Fruit fly (Drosophila melanogaster) whole organism, wandering third instar larva: ENCODE results near the gene Drgx.
A peak's percentile ranks its signal among the peaks of the same experiment; 100 is the strongest.

Experiments
- CG32264 ChIP-seq: fragments of 200-800 bp; sonication (Bioruptor generic); optimal IDR thresholded peaks from 2 replicates; lab custom pipeline; 2016; ENCODE audit warnings: missing biosample characterization, missing genetic modification characterization
- CrebA ChIP-seq: fragments of 200-800 bp; sonication (Bioruptor generic); optimal IDR thresholded peaks from 2 replicates; lab custom pipeline; 2016; ENCODE audit warnings: missing biosample characterization, mild to moderate bottlenecking, missing genetic modification characterization, borderline replicate concordance
- Dfd ChIP-seq: fragments of >200 bp; optimal IDR thresholded peaks from 2 replicates; lab custom pipeline; 2017; ENCODE audit warnings: missing biosample characterization, missing genetic modification characterization
- Dif ChIP-seq: fragments of 200-275, 200-300 bp; sonication (Bioruptor generic); optimal IDR thresholded peaks from 2 replicates; lab custom pipeline; 2018; ENCODE audit warnings: missing biosample characterization, missing genetic modification characterization; ENCODE audit not compliant: partially characterized antibody
- GATAd ChIP-seq: sonication (Bioruptor generic); optimal IDR thresholded peaks from 2 replicates; lab custom pipeline; 2016; ENCODE audit warnings: missing biosample characterization, missing genetic modification characterization
- HLH106 ChIP-seq: fragments of 200-800 bp; optimal IDR thresholded peaks from 3 replicates; lab custom pipeline; 2019; ENCODE audit warnings: missing biosample characterization, mild to moderate bottlenecking, missing genetic modification characterization, moderate library complexity
- Hnf4 ChIP-seq: fragments of 200-800 bp; sonication (Bioruptor generic); optimal IDR thresholded peaks from 2 replicates; lab custom pipeline; 2016; ENCODE audit warnings: missing biosample characterization, mild to moderate bottlenecking, missing genetic modification characterization
- Hr83 ChIP-seq: fragments of 200-300 bp; sonication (Bioruptor generic); optimal IDR thresholded peaks from 2 replicates; lab custom pipeline; 2016; ENCODE audit warnings: missing biosample characterization, mild to moderate bottlenecking, missing genetic modification characterization, moderate library complexity; ENCODE audit not compliant: poor library complexity, severe bottlenecking
- Mio ChIP-seq: sonication (Bioruptor generic); optimal IDR thresholded peaks from 2 replicates; lab custom pipeline; 2016; ENCODE audit warnings: missing biosample characterization, missing genetic modification characterization
- Myc ChIP-seq: fragments of >200 bp; optimal IDR thresholded peaks from 2 replicates; lab custom pipeline; 2017
- N ChIP-seq: fragments of >200 bp; optimal IDR thresholded peaks from 2 replicates; lab custom pipeline; 2018; ENCODE audit warnings: missing biosample characterization, missing external identifiers, missing genetic modification characterization
- OdsH ChIP-seq: fragments of 200-800 bp; sonication (Bioruptor generic); optimal IDR thresholded peaks from 2 replicates; lab custom pipeline; 2016; ENCODE audit warnings: missing biosample characterization, mild to moderate bottlenecking, missing genetic modification characterization
- Rel ChIP-seq, 2 experiments: fragments of 200-800 bp; sonication (Bioruptor generic) in 1 of 2; optimal IDR thresholded peaks; 2 replicates in 1 of 2; 3 replicates in 1 of 2; lab custom pipeline; 2016 to 2019; ENCODE audit warnings: mild to moderate bottlenecking in 2 of 2, missing biosample characterization in 2 of 2, missing genetic modification characterization in 2 of 2, moderate library complexity in 1 of 2
- Sp1 ChIP-seq: fragments of 200-800 bp; sonication (Bioruptor generic); optimal IDR thresholded peaks from 3 replicates; lab custom pipeline; 2019; ENCODE audit warnings: missing biosample characterization, mild to moderate bottlenecking, missing genetic modification characterization, moderate library complexity
- Vsx2 ChIP-seq: fragments of 200-300, 225-300 bp; sonication (Bioruptor generic); optimal IDR thresholded peaks from 2 replicates; lab custom pipeline; 2018; ENCODE audit warnings: missing biosample characterization, missing genetic modification characterization; ENCODE audit not compliant: partially characterized antibody
- br ChIP-seq: fragments of 200-800 bp; sonication (Bioruptor generic); optimal IDR thresholded peaks from 2 replicates; lab custom pipeline; 2016; ENCODE audit warnings: missing biosample characterization, missing genetic modification characterization
- brk ChIP-seq: fragments of 200-800 bp; sonication (Bioruptor generic); optimal IDR thresholded peaks from 2 replicates; lab custom pipeline; 2016; ENCODE audit warnings: missing biosample characterization, mild to moderate bottlenecking, missing genetic modification characterization
- dl ChIP-seq, 2 experiments: fragments of 175-275, 200-275 bp in 1 of 2; fragments of 200-275 bp in 1 of 2; sonication (Bioruptor generic); optimal IDR thresholded peaks; lab custom pipeline; 2018; ENCODE audit warnings: mild to moderate bottlenecking in 2 of 2, missing biosample characterization in 2 of 2, missing genetic modification characterization in 2 of 2, moderate library complexity in 2 of 2; ENCODE audit not compliant: partially characterized antibody in 2 of 2, insufficient read depth in 1 of 2
- dmrt93B ChIP-seq: fragments of 200-800 bp; sonication (Bioruptor generic); optimal IDR thresholded peaks from 2 replicates; lab custom pipeline; 2018; ENCODE audit warnings: missing biosample characterization, mild to moderate bottlenecking, missing genetic modification characterization
- dsf ChIP-seq: sonication (Bioruptor generic); optimal IDR thresholded peaks from 2 replicates; lab custom pipeline; 2016; ENCODE audit warnings: missing biosample characterization, missing genetic modification characterization, borderline replicate concordance
- ey ChIP-seq: fragments of 200-800 bp; sonication (Bioruptor generic); optimal IDR thresholded peaks from 2 replicates; lab custom pipeline; 2016; ENCODE audit warnings: missing biosample characterization, missing genetic modification characterization
- foxo ChIP-seq, 2 experiments: fragments of 200-800 bp; sonication (Bioruptor generic); optimal IDR thresholded peaks; 2 replicates in 1 of 2; 3 replicates in 1 of 2; lab custom pipeline; 2016 to 2017; ENCODE audit warnings: missing biosample characterization in 2 of 2, missing genetic modification characterization in 2 of 2
- fru ChIP-seq: fragments of 200-800 bp; sonication (Bioruptor generic); optimal IDR thresholded peaks from 3 replicates; lab custom pipeline; 2016; ENCODE audit warnings: missing biosample characterization, mild to moderate bottlenecking, missing genetic modification characterization
- h ChIP-seq: fragments of 200-800 bp; sonication (Bioruptor generic); optimal IDR thresholded peaks from 3 replicates; lab custom pipeline; 2016; ENCODE audit warnings: missing biosample characterization, mild to moderate bottlenecking, missing genetic modification characterization
- jim ChIP-seq: fragments of 175-275, 200-325 bp; sonication (Bioruptor generic); optimal IDR thresholded peaks from 2 replicates; lab custom pipeline; 2016; ENCODE audit warnings: missing biosample characterization, mild to moderate bottlenecking, missing genetic modification characterization
- lola ChIP-seq: fragments of >200 bp; optimal IDR thresholded peaks from 2 replicates; lab custom pipeline; 2017; ENCODE audit warnings: missing biosample characterization, missing genetic modification characterization
- pan ChIP-seq: fragments of >200 bp; optimal IDR thresholded peaks from 2 replicates; lab custom pipeline; 2017
- psq ChIP-seq: fragments of 200-800 bp; sonication (Bioruptor generic); optimal IDR thresholded peaks from 3 replicates; lab custom pipeline; 2017; ENCODE audit warnings: missing biosample characterization, mild to moderate bottlenecking, missing genetic modification characterization, moderate library complexity
- rgr ChIP-seq: fragments of 200-800 bp; sonication (Bioruptor generic); optimal IDR thresholded peaks from 3 replicates; lab custom pipeline; 2016; ENCODE audit warnings: missing biosample characterization, mild to moderate bottlenecking, missing genetic modification characterization
- sage ChIP-seq: fragments of 200-800 bp; sonication (Bioruptor generic); optimal IDR thresholded peaks from 2 replicates; lab custom pipeline; 2016; ENCODE audit warnings: missing biosample characterization, mild to moderate bottlenecking, missing genetic modification characterization
- sv ChIP-seq: fragments of 200-800 bp; sonication (Bioruptor generic); optimal IDR thresholded peaks from 3 replicates; lab custom pipeline; 2016; ENCODE audit warnings: missing biosample characterization, missing genetic modification characterization
- tai ChIP-seq: sonication (Bioruptor generic); optimal IDR thresholded peaks from 2 replicates; lab custom pipeline; 2016; ENCODE audit warnings: missing biosample characterization, missing genetic modification characterization
- woc ChIP-seq: sonication (Bioruptor generic); optimal IDR thresholded peaks from 2 replicates; lab custom pipeline; 2016; ENCODE audit warnings: missing biosample characterization, mild to moderate bottlenecking, missing genetic modification characterization

Drgx gene

DNA sequence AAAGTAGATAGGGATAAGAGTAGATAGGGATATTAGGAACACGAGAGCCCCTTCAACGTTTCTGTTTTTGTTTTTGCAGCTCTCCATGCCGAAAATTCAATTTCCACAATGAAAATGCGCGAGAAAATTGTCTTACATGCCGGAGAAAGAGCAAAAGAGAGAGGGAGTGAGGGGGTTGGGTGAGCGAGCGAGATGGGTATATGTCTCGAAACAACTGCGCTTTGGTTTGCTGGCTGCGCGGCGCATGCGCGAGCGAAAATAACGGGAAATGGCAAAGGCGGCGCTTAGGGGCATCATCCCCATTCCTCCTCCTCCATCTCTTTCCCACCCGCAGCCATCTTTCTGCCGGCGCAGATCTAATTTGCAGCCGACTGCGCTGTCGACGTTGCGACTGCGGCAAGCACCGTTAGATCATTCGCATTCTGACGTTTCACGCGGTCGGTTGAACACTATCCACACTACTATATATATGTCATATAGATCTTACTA, at the start of gene Drgx:
TSS of gene Drgx (plus strand) at position 439 of the 489 bp plus-strand sequence.
- TF ChIP-seq Vsx2 (GFP tag; lab: Kevin White, UChicago), result peak; percentile 54
- TF ChIP-seq dl (GFP tag; optimal IDR thresholded peaks at IDR 0.05; lab: Kevin White, UChicago; ENCODE audit: insufficient read depth in 1 of 2, partially characterized antibody in 2 of 2), result peak in 1 of 2 experiments; percentile 29
- TF ChIP-seq brk (GFP tag; lab: Kevin White, UChicago), result no peak
- TF ChIP-seq Dif (GFP tag; lab: Kevin White, UChicago), result peak; percentile 42
- TF ChIP-seq, all 38 proteins: peak for 3

DNA sequence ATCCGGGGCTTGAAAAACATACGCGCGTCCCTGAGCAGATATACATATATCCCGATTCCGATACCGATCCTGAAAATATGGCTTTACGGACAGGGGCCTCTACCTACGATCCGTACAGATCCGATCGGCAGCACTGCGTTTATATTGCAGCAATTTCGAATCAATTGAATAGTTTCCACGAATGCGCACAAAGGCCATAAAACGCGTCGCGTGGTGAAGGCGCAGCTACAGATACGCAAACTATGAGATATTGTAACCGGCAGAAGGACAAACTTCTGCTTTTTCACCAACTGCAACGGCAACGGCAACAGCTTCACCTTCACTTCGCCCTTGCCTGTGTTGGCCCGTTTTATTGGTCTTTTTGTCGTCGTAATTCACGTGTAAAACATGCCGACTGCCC, 47.4 kb upstream of the Drgx start:
- TF ChIP-seq Dfd (GFP tag; lab: Kevin White, UChicago), result no peak
- TF ChIP-seq Hr83 (GFP tag; lab: Kevin White, UChicago), result no peak
- TF ChIP-seq pan (lab: Kevin White, UChicago), result no peak

DNA sequence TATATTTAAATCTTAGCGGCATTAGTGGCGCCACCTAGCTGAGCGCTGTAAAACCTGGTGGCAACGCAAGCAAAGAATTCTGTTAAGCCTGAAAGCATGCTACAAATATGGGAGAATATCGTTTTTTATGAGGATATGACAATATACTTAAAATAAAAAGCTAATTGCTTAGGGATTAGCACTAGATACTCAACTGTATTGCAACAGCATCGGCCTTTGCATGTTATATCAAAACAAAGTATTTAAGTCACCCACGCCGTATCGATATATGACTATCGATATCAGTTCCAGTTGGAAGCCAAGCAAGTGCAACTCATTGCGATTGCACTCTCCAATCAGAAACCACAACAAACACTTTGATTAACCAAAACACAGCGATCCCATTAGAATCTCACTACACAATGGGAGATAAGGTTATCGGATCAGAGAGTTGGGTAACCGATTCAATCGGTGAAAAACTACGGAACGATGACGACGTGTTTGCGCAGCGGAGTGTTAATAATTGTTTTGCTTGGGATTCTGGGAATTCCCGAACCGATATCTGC, 43.7 kb upstream of the Drgx start, which contains the start of gene Ugt36A1:
TSS of gene Ugt36A1 (plus strand) at position 280 of the 545 bp plus-strand sequence.
- TF ChIP-seq Dfd (GFP tag; lab: Kevin White, UChicago), result no peak
- TF ChIP-seq Myc (lab: Kevin White, UChicago), result peak; percentile 72
- no peak for TF ChIP-seq Rel (GFP tag; optimal IDR thresholded peaks at IDR 0.05; lab: Kevin White, UChicago)
- peak; percentile 94 for TF ChIP-seq Rel (tag; optimal IDR thresholded peaks at IDR 0.05; lab: Kevin White, UChicago)

DNA sequence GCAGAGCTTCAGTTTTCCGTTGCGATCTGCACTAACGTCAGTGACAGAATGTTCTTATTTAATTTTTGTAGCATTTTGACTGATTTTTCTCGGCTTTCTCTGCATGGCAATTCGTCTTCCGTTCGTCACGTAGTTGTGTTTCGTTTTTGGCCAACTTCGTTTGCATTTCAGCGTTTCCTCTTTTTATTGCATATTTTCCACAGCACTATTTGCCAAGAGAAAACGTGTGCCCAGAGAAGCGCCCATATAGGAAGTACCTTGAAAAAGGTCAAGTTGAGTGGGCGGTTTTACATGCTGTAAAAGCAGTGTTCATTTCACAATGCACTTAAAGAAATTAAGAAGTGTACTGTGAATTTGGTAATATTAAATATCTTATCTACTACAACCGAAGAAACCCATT, 40.9 kb upstream of the Drgx start, which contains the start of gene CG15418:
TSS of gene CG15418 (minus strand) at position 101 of the 400 bp plus-strand sequence.
- TF ChIP-seq dl (GFP tag; optimal IDR thresholded peaks at IDR 0.05; lab: Kevin White, UChicago; ENCODE audit: insufficient read depth in 1 of 2, partially characterized antibody in 2 of 2) (no peak), lola (GFP tag; lab: Kevin White, UChicago) (no peak), sv (GFP tag; lab: Kevin White, UChicago) (no peak), N (GFP tag; lab: Kevin White, UChicago) (no peak), sage (GFP tag; lab: Kevin White, UChicago) (no peak), fru (GFP tag; lab: Kevin White, UChicago) (no peak), h (GFP tag; lab: Kevin White, UChicago) (no peak), Hnf4 (GFP tag; lab: Kevin White, UChicago) (no peak), Hr83 (GFP tag; lab: Kevin White, UChicago) (no peak), rgr (no peak), OdsH (GFP tag; lab: Kevin White, UChicago) (no peak), Dfd (GFP tag; lab: Kevin White, UChicago) (no peak), ey (no peak)

DNA sequence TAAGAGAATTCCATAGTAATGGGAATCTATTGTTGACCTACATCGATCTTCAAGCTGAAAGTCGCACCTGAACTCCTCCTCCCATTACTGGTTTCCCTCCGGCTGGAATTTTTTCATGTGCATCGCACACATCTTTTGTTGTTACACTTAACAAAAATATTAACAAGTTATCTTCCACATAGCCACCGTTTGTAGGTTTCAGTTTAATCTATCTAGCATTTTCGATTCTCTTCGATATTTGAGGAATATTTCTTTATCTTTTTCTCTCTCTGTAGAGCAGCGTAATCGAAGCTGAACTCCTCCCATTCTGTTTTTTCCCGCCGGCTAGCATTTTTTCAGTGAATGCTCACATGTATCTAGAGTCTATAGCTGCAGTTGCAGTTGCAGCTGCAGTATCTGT, 37.8 kb upstream of the Drgx start:
- no peak for TF ChIP-seq CG32264
- no peak for TF ChIP-seq sv (GFP tag; lab: Kevin White, UChicago)
- no peak for TF ChIP-seq jim (GFP tag; lab: Kevin White, UChicago)
- TF ChIP-seq lola (GFP tag; lab: Kevin White, UChicago), result no peak
- TF ChIP-seq psq (GFP tag; lab: Kevin White, UChicago), result no peak
- TF ChIP-seq Mio (GFP tag; lab: Kevin White, UChicago), result no peak
- no peak for TF ChIP-seq dmrt93B
- no peak for TF ChIP-seq dsf
- no peak for TF ChIP-seq Myc (lab: Kevin White, UChicago)
- no peak for TF ChIP-seq N (GFP tag; lab: Kevin White, UChicago)
- TF ChIP-seq Hnf4 (GFP tag; lab: Kevin White, UChicago), result no peak
- TF ChIP-seq foxo (GFP tag; optimal IDR thresholded peaks at IDR 0.05; lab: Kevin White, UChicago), result no peak

DNA sequence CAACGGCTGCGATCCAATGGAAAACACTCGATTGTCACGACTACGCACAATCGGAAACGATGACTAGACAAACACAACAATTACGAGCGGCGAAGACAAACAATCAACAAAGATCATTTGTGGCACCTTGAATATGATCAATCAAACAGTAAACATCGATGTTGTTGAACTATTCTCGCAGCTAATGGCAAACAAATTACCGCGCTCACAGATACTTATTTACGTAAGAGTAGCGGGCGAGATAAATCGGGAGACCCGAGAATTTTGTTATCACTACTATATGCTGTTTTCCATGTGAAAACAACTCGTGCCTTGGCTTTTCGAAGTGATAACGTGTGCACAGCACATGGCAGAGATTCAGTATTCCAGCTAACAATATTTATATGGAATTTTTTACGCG, 33.7 kb upstream of the Drgx start:
- TF ChIP-seq tai (GFP tag; lab: Kevin White, UChicago) (no peak), Dfd (GFP tag; lab: Kevin White, UChicago) (no peak), HLH106 (no peak), dmrt93B (no peak), pan (lab: Kevin White, UChicago) (no peak), Sp1 (GFP tag; lab: Kevin White, UChicago) (no peak), CrebA (no peak), woc (GFP tag; lab: Kevin White, UChicago) (no peak), foxo (GFP tag; optimal IDR thresholded peaks at IDR 0.05; lab: Kevin White, UChicago) (no peak), GATAd (GFP tag; lab: Kevin White, UChicago) (no peak), br (no peak), rgr (no peak), sage (GFP tag; lab: Kevin White, UChicago) (no peak), Mio (GFP tag; lab: Kevin White, UChicago) (no peak)
